Worm (Caenorhabditis elegans): Measurements from ENCODE around the gene unc-26.

The unc-26 gene

DNA sequence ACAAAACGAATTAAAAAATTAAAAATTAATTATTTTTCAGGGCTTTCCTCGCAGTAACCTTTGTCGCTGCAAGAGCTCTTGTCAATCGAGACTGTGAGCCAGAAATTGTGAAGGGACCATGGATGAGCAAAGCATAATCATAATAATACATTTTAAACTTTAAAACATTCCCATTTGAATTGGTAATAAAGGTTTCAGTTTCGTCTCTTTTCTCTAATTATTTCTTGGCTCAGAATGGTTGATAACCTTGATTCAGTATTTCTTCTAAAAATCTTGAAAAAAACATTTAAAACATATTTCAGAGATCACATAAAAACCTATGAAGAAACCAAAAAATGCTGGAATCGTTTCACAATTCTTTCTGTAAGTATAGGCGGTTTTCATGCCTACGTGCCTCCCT lies 13.4 kb downstream of the unc-26 start, which contains the start of gene JC8.16:
Gene JC8.16 (plus strand): TSS at position 301 of the 400 bp plus-strand sequence.
- TF ChIP-seq mep-1 (tag; optimal IDR thresholded peaks at IDR 0.05) (no peak), efl-1 (optimal IDR thresholded peaks at IDR 0.05) (no peak), efl-1 (GFP tag; optimal IDR thresholded peaks at IDR 0.05 in 1 of 2) (peak in 1 of 2 experiments; percentile 88)

DNA sequence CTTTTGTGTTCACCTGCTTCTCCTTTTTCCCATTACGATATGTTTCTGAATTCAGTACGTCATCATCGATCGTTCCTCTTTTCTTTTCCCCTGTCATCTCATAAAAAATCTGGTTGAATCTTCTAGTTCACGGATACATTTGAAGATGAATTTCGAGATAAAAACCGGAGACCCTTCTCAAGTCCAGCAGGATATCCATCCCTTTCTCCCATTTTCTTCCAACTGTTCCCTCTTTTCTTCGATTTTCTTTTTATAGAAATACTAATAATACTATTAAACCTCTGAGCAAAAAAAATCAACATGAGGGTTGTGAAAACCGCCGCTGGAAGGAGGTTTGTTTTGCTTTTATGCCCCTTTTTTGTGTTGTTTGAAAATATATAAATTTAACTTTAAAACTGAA lies 16.4 kb downstream of the unc-26 start, which contains the start of gene bus-12:
Gene bus-12 (plus strand): TSS at position 301 of the 400 bp plus-strand sequence.
- TF ChIP-seq blmp-1 (tag; optimal IDR thresholded peaks at IDR 0.05) (peak; percentile 4), snpc-4 (tag; optimal IDR thresholded peaks at IDR 0.05) (no peak)

DNA sequence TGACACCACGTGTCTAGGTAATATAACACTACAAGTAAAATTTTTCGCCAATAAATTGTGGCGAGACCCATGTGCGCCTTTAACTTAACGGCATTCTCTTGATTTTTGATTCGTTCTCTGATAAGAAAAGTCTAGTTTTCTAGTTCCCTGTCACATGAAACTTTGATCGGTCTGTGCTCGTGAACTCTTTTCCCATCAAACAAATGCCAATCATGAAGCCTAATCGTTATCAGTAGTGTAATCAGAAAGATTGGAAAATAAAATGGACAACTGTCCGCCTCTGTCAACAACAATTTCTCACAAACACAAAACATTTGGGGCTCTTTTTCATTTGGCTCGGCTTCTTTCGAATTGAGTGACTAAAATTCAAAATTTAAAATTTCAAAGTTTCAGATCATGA lies 18.5 kb downstream of the unc-26 start, which contains the start of gene ttr-45:
Gene ttr-45 (plus strand): TSS at position 385 of the 400 bp plus-strand sequence.
- TF ChIP-seq lin-35 (GFP tag; optimal IDR thresholded peaks at IDR 0.05): peak in 1 of 2 experiments; percentile 49
- TF ChIP-seq nhr-19 (GFP tag; conservative IDR thresholded peaks at IDR 0.05): peak; percentile 65
- peak; percentile 94 for TF ChIP-seq elt-2 (tag; optimal IDR thresholded peaks at IDR 0.05)
- TF ChIP-seq sup-37 (GFP tag; optimal IDR thresholded peaks at IDR 0.05): no peak
- TF ChIP-seq fkh-4 (tag; optimal IDR thresholded peaks at IDR 0.05; ENCODE audit: borderline replicate concordance): no peak
- TF ChIP-seq snu-23 (GFP tag; optimal IDR thresholded peaks at IDR 0.05): peak; percentile 19
- TF ChIP-seq lsy-2 (tag; optimal IDR thresholded peaks at IDR 0.05): peak; percentile 25 to 58
- peak; percentile 66 for TF ChIP-seq pqm-1 (tag; optimal IDR thresholded peaks at IDR 0.05)
- peak; percentile 24 for TF ChIP-seq C16A3.4 (tag; optimal IDR thresholded peaks at IDR 0.05)
- no peak for TF ChIP-seq ama-1 (optimal IDR thresholded peaks at IDR 0.05)
- no peak for TF ChIP-seq ces-1 (GFP tag; optimal IDR thresholded peaks at IDR 0.05)
- peak; percentile 74 for TF ChIP-seq nhr-71 (tag; optimal IDR thresholded peaks at IDR 0.05)
- peak in 1 of 2 experiments; percentile 24 for TF ChIP-seq mdl-1 (tag; optimal IDR thresholded peaks at IDR 0.05)
- peak; percentile 64 for TF ChIP-seq unc-130 (tag; optimal IDR thresholded peaks at IDR 0.05)
- TF ChIP-seq pag-3 (tag; optimal IDR thresholded peaks at IDR 0.05; ENCODE audit: borderline replicate concordance, insufficient read depth): peak; percentile 82
- TF ChIP-seq snpc-4 (tag; optimal IDR thresholded peaks at IDR 0.05): no peak
- peak; percentile 92 for TF ChIP-seq nhr-20 (tag; optimal IDR thresholded peaks at IDR 0.05)
- peak; percentile 68 for TF ChIP-seq rnt-1 (tag; optimal IDR thresholded peaks at IDR 0.05)

DNA sequence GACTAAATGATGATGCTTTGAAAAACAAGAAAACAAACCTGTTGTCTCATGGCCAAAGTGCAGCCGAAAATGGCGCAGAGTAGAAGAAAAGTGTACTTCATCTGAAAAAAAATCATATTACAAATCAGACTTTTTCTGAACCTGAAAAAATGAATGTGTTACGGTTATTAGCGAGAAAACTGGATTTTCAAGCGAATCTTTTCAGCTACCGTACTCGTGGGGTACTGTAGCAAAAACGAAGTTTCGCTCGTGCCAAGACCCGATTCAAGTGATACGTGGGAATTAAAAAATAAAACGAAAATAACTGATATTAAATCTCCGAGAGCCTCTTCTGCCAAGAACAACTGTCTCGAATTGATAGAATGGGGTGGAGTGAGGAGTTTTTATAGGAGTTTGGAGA lies 20.1 kb downstream of the unc-26 start, which contains the start of gene ttr-51:
Gene ttr-51 (minus strand): TSS at position 101 of the 400 bp plus-strand sequence.
- TF ChIP-seq lin-15B (tag; optimal IDR thresholded peaks at IDR 0.05) (no peak), rnt-1 (tag; optimal IDR thresholded peaks at IDR 0.05) (peak; percentile 15)

DNA sequence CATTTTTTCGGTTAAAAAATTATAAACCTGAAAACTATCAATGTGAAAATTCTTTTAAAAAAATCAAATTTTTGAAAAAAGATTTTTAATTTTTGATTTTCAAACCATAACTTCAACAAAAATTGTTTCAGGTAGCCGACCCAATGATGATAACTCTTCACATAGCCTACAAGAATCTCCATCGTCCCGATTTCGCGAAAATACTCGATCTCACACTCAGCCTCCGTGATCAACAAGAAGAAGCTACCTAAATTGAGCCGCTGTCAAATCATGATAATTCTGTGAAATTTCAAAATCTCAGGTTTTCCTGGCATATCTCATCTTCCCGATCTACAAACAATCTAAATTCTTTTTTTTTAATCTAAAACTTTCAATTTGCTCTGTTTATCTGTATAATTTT lies 22.1 kb downstream of the unc-26 start:
- TF ChIP-seq mdl-1 (tag; optimal IDR thresholded peaks at IDR 0.05) (no peak), egl-27 (tag; optimal IDR thresholded peaks at IDR 0.05) (no peak), nhr-20 (tag; optimal IDR thresholded peaks at IDR 0.05) (no peak), efl-1 (optimal IDR thresholded peaks at IDR 0.05) (no peak), efl-1 (GFP tag; optimal IDR thresholded peaks at IDR 0.05 in 1 of 2) (no peak), lsy-2 (tag; optimal IDR thresholded peaks at IDR 0.05) (no peak), lin-13 (GFP tag; optimal IDR thresholded peaks at IDR 0.05) (no peak), dpl-1 (GFP tag; optimal IDR thresholded peaks at IDR 0.05) (no peak), dsc-1 (tag; optimal IDR thresholded peaks at IDR 0.05) (no peak), sptf-1 (tag; optimal IDR thresholded peaks at IDR 0.05) (no peak), blmp-1 (tag; optimal IDR thresholded peaks at IDR 0.05) (no peak), fkh-4 (tag; optimal IDR thresholded peaks at IDR 0.05; ENCODE audit: borderline replicate concordance) (no peak), rnt-1 (tag; optimal IDR thresholded peaks at IDR 0.05) (no peak), ama-1 (optimal IDR thresholded peaks at IDR 0.05) (no peak), vab-15 (tag; optimal IDR thresholded peaks at IDR 0.05) (no peak), efl-3 (GFP tag; optimal IDR thresholded peaks at IDR 0.05) (no peak), snpc-4 (tag; optimal IDR thresholded peaks at IDR 0.05) (no peak)

DNA sequence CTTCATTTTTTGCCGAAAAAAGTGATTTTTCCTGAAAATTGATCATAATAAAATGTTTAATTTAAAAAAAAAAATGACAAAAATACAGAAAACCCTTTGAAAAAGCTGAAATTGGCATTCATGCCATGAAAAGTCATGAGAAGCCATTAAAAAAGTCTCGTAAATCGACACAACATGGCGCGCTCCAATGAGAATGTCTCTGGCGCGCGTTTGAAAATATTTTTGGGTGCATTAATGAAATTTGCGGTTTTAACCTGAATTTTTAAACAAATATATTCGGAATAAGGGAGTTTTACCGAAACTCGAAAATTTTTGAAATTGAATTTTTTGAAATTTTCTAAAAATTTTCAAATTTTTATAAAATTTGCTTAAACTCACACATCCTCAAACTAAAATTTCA lies 24.5 kb downstream of the unc-26 start:
- TF ChIP-seq dpl-1 (GFP tag; optimal IDR thresholded peaks at IDR 0.05) (peak in 1 of 3 experiments; percentile 24), lin-35 (GFP tag; optimal IDR thresholded peaks at IDR 0.05) (peak in 1 of 2 experiments; percentile 34), efl-1 (optimal IDR thresholded peaks at IDR 0.05) (peak; percentile 0 to 17), efl-1 (GFP tag; optimal IDR thresholded peaks at IDR 0.05 in 1 of 2) (peak in 1 of 2 experiments; percentile 93), nhr-71 (tag; optimal IDR thresholded peaks at IDR 0.05) (no peak)

Measured in whole organism, L1 larva.